Worm (Caenorhabditis elegans) whole organism, L4 larva: ENCODE results near the gene ttr-3.

Experiments
- R02D3.7 ChIP-seq: fragments of 150-350 bp; sonication (generic microtip); optimal IDR thresholded peaks from 3 replicates; lab custom pipeline; 2014; ENCODE audit warnings: missing biosample characterization, missing genetic modification characterization
- dpl-1 ChIP-seq: fragments of 150-350 bp; optimal IDR thresholded peaks from 2 replicates; lab custom pipeline; 2014; ENCODE audit warnings: missing biosample characterization, missing genetic modification reagents, missing genetic modification characterization
- duxl-1 ChIP-seq: sonication (generic microtip); optimal IDR thresholded peaks from 2 replicates; lab custom pipeline; 2016; ENCODE audit warnings: mild to moderate bottlenecking, missing genetic modification characterization, moderate library complexity, missing compliant biosample characterization; ENCODE audit not compliant: poor library complexity
- nhr-102 ChIP-seq: sonication (generic microtip); optimal IDR thresholded peaks from 2 replicates; lab custom pipeline; 2016; ENCODE audit warnings: mild to moderate bottlenecking, missing genetic modification characterization, moderate library complexity, missing compliant biosample characterization
- pha-4 ChIP-seq, 2 experiments: fragments of 150-350 bp in 1 of 2; fragments of 200-800 bp in 1 of 2; sonication (Bioruptor generic) in 1 of 2; IDR thresholded peaks in 1 of 2; optimal IDR thresholded peaks in 1 of 2; 2 replicates each; pipeline versions ENCODE4 v1.3.6 to Lab custom; 2014 to 2022; ENCODE audit warnings: missing genetic modification characterization in 2 of 2, missing genetic modification reagents in 2 of 2, missing biosample characterization in 1 of 2, missing compliant biosample characterization in 1 of 2
- pqm-1 ChIP-seq: sonication (generic microtip); optimal IDR thresholded peaks from 2 replicates; lab custom pipeline; 2017; ENCODE audit warnings: missing biosample characterization, missing genetic modification characterization
- tra-1 ChIP-seq: fragments of 200-800 bp; sonication (Bioruptor generic); IDR thresholded peaks from 2 replicates; pipeline ENCODE4 v1.3.6; 2022; ENCODE audit warnings: missing genetic modification reagents, missing genetic modification characterization, missing compliant biosample characterization

- TF ChIP-seq nhr-102 (tag; lab: Kevin White, UChicago) (no peak), duxl-1 (tag; lab: Kevin White, UChicago) (no peak), dpl-1 (GFP tag; lab: Kevin White, UChicago) (no peak), pha-4 (GFP tag; IDR thresholded peaks at IDR 0.05; lab: Robert Waterston, UW) (no peak), pha-4 (tag; optimal IDR thresholded peaks at IDR 0.05; lab: Kevin White, UChicago) (no peak), pqm-1 (tag; lab: Kevin White, UChicago) (no peak), R02D3.7 (tag; lab: Kevin White, UChicago) (no peak), tra-1 (GFP tag; lab: Robert Waterston, UW) (no peak)
Observed at ce11 chrIII:9926650-9927049, at the start of gene ttr-3.
